Worm (Caenorhabditis elegans): Measurements from ENCODE around the gene Y57G11C.14.
"Not testable (repeated sequence)": the region's sequence is repeated elsewhere in the genome, so short reads cannot be mapped to it uniquely, and the experiment has no call there.

Gene Y57G11C.14

DNA sequence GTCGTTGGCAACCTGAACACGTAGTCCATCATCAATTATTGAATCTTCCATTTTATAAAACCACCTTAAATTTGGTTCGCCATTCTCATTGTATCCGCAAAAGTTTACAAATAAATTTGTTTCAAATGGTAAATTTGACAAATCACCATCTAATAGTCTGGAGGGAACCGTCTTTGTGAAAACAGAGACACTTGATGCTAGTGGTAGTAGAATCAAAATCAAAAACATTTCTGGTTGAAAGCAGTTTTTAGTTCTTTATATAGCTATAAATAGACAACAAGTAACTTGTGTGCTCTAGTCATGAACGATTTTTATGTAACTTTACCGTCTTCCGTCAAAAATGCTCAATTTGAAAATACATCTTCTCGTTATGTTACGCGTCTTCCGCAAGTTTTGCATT lies 44.0 kb downstream of the Y57G11C.14 start, which contains the start of gene Y57G11C.20:
Y57G11C.20 (plus strand) TSS at position 301 of the 400 bp plus-strand sequence.
- not testable (repeated sequence) for TF ChIP-seq dao-5, W03F9.2, him-1 (tag; optimal IDR thresholded peaks at IDR 0.05)

Measured in whole organism, L4/young adult.